Worm (Caenorhabditis elegans): Measurements from ENCODE around the gene Y49F6B.6.

DNA sequence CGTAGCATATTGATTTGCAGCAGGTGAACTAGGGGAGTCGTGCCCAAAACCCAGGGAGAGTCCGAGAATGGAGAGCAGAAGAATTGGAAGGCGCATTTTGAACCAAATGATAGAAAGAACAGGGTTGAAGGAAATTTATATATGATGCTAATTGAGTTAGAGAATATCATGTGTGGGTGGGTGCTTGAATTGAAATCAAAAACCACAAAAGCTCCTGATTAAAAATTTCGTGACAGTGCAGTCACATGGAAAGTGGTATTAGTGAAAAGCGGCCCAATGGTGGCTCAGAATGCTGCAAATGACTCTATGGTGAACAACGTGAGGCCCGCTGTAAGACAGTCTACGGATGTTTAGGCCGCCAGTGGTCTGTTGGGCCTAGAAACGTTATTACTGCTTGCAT is 11.3 kb upstream of the Y49F6B.6 start, which contains the start of gene C16C8.8:
- TF ChIP-seq ceh-82 (tag; optimal IDR thresholded peaks at IDR 0.05) (no peak), egl-27 (tag; optimal IDR thresholded peaks at IDR 0.05) (no peak), elt-3 (tag; optimal IDR thresholded peaks at IDR 0.05) (no peak), skn-1 (tag; optimal IDR thresholded peaks at IDR 0.05) (no peak), unc-62 (GFP tag; optimal IDR thresholded peaks at IDR 0.05) (no peak), dpl-1 (GFP tag; optimal IDR thresholded peaks at IDR 0.05) (no peak), lsy-2 (tag; optimal IDR thresholded peaks at IDR 0.05) (no peak), ztf-11 (tag; optimal IDR thresholded peaks at IDR 0.05) (no peak), nhr-76 (tag; optimal IDR thresholded peaks at IDR 0.05) (no peak)

Data from whole organism, L1 larva.